Worm (Caenorhabditis elegans) whole organism, L4 larva: ENCODE data around the gene immp-2.

Experiments used
- D1046.2 ChIP-seq: fragments of 200-800 bp; sonication (Bioruptor generic); IDR thresholded peaks from 2 replicates; pipeline ENCODE4 v1.3.6; 2022; ENCODE audit warnings: missing genetic modification characterization, missing compliant biosample characterization
- F37D6.2 ChIP-seq: sonication (generic microtip); optimal IDR thresholded peaks from 2 replicates; lab custom pipeline; 2016; ENCODE audit warnings: mild to moderate bottlenecking, missing genetic modification characterization, missing compliant biosample characterization
- F49E8.2 ChIP-seq: sonication (generic microtip); optimal IDR thresholded peaks from 2 replicates; lab custom pipeline; 2016; ENCODE audit warnings: missing compliant biosample characterization, mild to moderate bottlenecking, missing genetic modification characterization, borderline replicate concordance
- T20F7.1 ChIP-seq: fragments of 200-800 bp; sonication (Bioruptor generic); optimal IDR thresholded peaks from 2 replicates; lab custom pipeline; 2018; ENCODE audit warnings: mild to moderate bottlenecking, missing genetic modification characterization, missing compliant biosample characterization
- Y105C5A.15 ChIP-seq: fragments of 200-800 bp; sonication (Bioruptor generic); IDR thresholded peaks from 2 replicates; pipeline ENCODE4 v1.3.6; 2022; ENCODE audit warnings: missing genetic modification characterization, missing compliant biosample characterization
- ZK337.2 ChIP-seq: fragments of 200-800 bp; sonication (Bioruptor generic); IDR thresholded peaks from 2 replicates; pipeline ENCODE4 v1.3.6; 2022; ENCODE audit warnings: missing genetic modification reagents, missing genetic modification characterization, missing compliant biosample characterization
- ZK546.5 ChIP-seq, 2 experiments: sonication (generic microtip); optimal IDR thresholded peaks; 2 replicates each; lab custom pipeline; 2017; ENCODE audit warnings: missing biosample characterization in 2 of 2, missing genetic modification characterization in 2 of 2
- aha-1 ChIP-seq: fragments of 150-350 bp; peaks from one replicate; lab custom pipeline; 2014; ENCODE audit warnings: missing biosample characterization, missing genetic modification characterization
- ama-1 ChIP-seq: fragments of 150-350 bp; optimal IDR thresholded peaks from 2 replicates; lab custom pipeline; 2014; ENCODE audit warnings: inconsistent platforms, mixed read lengths
- ceh-20 ChIP-seq: fragments of 200-800 bp; sonication (Bioruptor generic); IDR thresholded peaks from 2 replicates; pipeline ENCODE4 v1.3.6; 2022; ENCODE audit warnings: missing genetic modification reagents, missing genetic modification characterization, missing compliant biosample characterization
- ceh-28 ChIP-seq: fragments of 150-350 bp; optimal IDR thresholded peaks from 2 replicates; lab custom pipeline; 2014; ENCODE audit warnings: missing biosample characterization, missing genetic modification reagents, missing genetic modification characterization
- ceh-44 ChIP-seq: fragments of 200-800 bp; sonication (Bioruptor generic); IDR thresholded peaks from 2 replicates; pipeline ENCODE4 v1.3.6; 2022; ENCODE audit warnings: missing genetic modification reagents, missing genetic modification characterization, missing compliant biosample characterization
- ces-1 ChIP-seq: fragments of 150-350 bp; sonication (generic microtip); optimal IDR thresholded peaks from 4 replicates; lab custom pipeline; 2014; ENCODE audit warnings: missing biosample characterization, missing genetic modification reagents, missing genetic modification characterization
- cey-2 ChIP-seq: sonication (generic microtip); optimal IDR thresholded peaks from 3 replicates; lab custom pipeline; 2017; ENCODE audit warnings: missing genetic modification characterization, mild to moderate bottlenecking, missing compliant biosample characterization, antibody characterized with exemption, borderline replicate concordance; ENCODE audit not compliant: insufficient read depth
- ctbp-1 ChIP-seq: fragments of 200-800 bp; sonication (Bioruptor generic); IDR thresholded peaks from 2 replicates; pipeline ENCODE4 v1.3.6; 2022; ENCODE audit warnings: missing genetic modification reagents, missing genetic modification characterization, missing compliant biosample characterization
- dmd-6 ChIP-seq: fragments of 200-800 bp; sonication (Bioruptor generic); IDR thresholded peaks from 2 replicates; pipeline ENCODE4 v1.3.6; 2022; ENCODE audit warnings: missing genetic modification reagents, missing genetic modification characterization, missing compliant biosample characterization
- duxl-1 ChIP-seq: sonication (generic microtip); optimal IDR thresholded peaks from 2 replicates; lab custom pipeline; 2016; ENCODE audit warnings: mild to moderate bottlenecking, missing genetic modification characterization, moderate library complexity, missing compliant biosample characterization; ENCODE audit not compliant: poor library complexity
- dve-1 ChIP-seq: sonication (generic microtip); optimal IDR thresholded peaks from 2 replicates; lab custom pipeline; 2017; ENCODE audit warnings: antibody characterized with exemption, mild to moderate bottlenecking, missing genetic modification characterization, missing compliant biosample characterization; ENCODE audit not compliant: insufficient read depth
- hif-1 ChIP-seq, 2 experiments: sonication (generic microtip); optimal IDR thresholded peaks; 2 replicates each; lab custom pipeline; 2016 to 2017; ENCODE audit warnings: missing compliant biosample characterization in 2 of 2, missing genetic modification characterization in 2 of 2, missing genetic modification reagents in 2 of 2, missing genotype in 2 of 2, mild to moderate bottlenecking in 1 of 2
- hlh-30 ChIP-seq: sonication (generic microtip); optimal IDR thresholded peaks from 2 replicates; lab custom pipeline; 2017; ENCODE audit warnings: antibody characterized with exemption, mild to moderate bottlenecking, missing genetic modification characterization, missing compliant biosample characterization; ENCODE audit not compliant: insufficient read depth
- hmg-1.1 ChIP-seq: fragments of 200-800 bp; sonication (Bioruptor generic); IDR thresholded peaks from 2 replicates; pipeline ENCODE4 v1.3.6; 2022; ENCODE audit warnings: missing genetic modification reagents, missing genetic modification characterization, missing compliant biosample characterization
- lin-13 ChIP-seq: fragments of 150-350 bp; optimal IDR thresholded peaks from 2 replicates; lab custom pipeline; 2014; ENCODE audit warnings: missing biosample characterization, missing genetic modification reagents, missing genetic modification characterization
- lin-38 ChIP-seq: fragments of 200-800 bp; sonication (Bioruptor generic); IDR thresholded peaks from 2 replicates; pipeline ENCODE4 v1.3.6; 2022; ENCODE audit warnings: missing genetic modification reagents, missing genetic modification characterization, missing compliant biosample characterization
- mdl-1 ChIP-seq, 2 experiments: fragments of 150-350 bp in 1 of 2; sonication (generic microtip) in 1 of 2; optimal IDR thresholded peaks; 2 replicates each; lab custom pipeline; 2014 to 2017; ENCODE audit warnings: missing biosample characterization in 2 of 2, missing genetic modification characterization in 2 of 2
- mep-1 ChIP-seq: fragments of 150-350 bp; sonication (generic microtip); optimal IDR thresholded peaks from 3 replicates; lab custom pipeline; 2014; ENCODE audit warnings: missing biosample characterization, missing genetic modification characterization
- mes-2 ChIP-seq: sonication (generic microtip); optimal IDR thresholded peaks from 2 replicates; lab custom pipeline; 2016; ENCODE audit warnings: missing genotype, mild to moderate bottlenecking, missing genetic modification characterization, missing compliant biosample characterization; ENCODE audit not compliant: poor library complexity, severe bottlenecking
- mxl-3 ChIP-seq: fragments of 200-800 bp; sonication (Bioruptor generic); optimal IDR thresholded peaks from 2 replicates; lab custom pipeline; 2018; ENCODE audit warnings: mild to moderate bottlenecking, missing genetic modification characterization, missing compliant biosample characterization
- nhr-10 ChIP-seq: fragments of 150-350 bp; optimal IDR thresholded peaks from 2 replicates; lab custom pipeline; 2014; ENCODE audit warnings: missing biosample characterization, missing genetic modification characterization
- nhr-102 ChIP-seq: sonication (generic microtip); optimal IDR thresholded peaks from 2 replicates; lab custom pipeline; 2016; ENCODE audit warnings: mild to moderate bottlenecking, missing genetic modification characterization, moderate library complexity, missing compliant biosample characterization
- nhr-11 ChIP-seq: fragments of 150-350 bp; optimal IDR thresholded peaks from 2 replicates; lab custom pipeline; 2014; ENCODE audit warnings: missing biosample characterization, missing genetic modification characterization
- nhr-111 ChIP-seq: fragments of 200-800 bp; sonication (Bioruptor generic); optimal IDR thresholded peaks from 2 replicates; lab custom pipeline; 2018; ENCODE audit warnings: mild to moderate bottlenecking, missing genetic modification characterization, missing compliant biosample characterization
- nhr-25 ChIP-seq: sonication (generic microtip); optimal IDR thresholded peaks from 2 replicates; lab custom pipeline; 2017; ENCODE audit warnings: missing genetic modification characterization, mild to moderate bottlenecking, missing compliant biosample characterization, antibody characterized with exemption, moderate library complexity, borderline replicate concordance; ENCODE audit not compliant: insufficient read depth
- nhr-41 ChIP-seq: fragments of 200-800 bp; sonication (Bioruptor generic); IDR thresholded peaks from 2 replicates; pipeline ENCODE4 v1.3.6; 2022; ENCODE audit warnings: missing genetic modification reagents, missing genetic modification characterization, missing compliant biosample characterization
- nhr-48 ChIP-seq: sonication (generic microtip); optimal IDR thresholded peaks from 2 replicates; lab custom pipeline; 2016; ENCODE audit warnings: mild to moderate bottlenecking, missing genetic modification characterization, missing compliant biosample characterization
- pha-4 ChIP-seq, 2 experiments: fragments of 150-350 bp in 1 of 2; fragments of 200-800 bp in 1 of 2; sonication (Bioruptor generic) in 1 of 2; IDR thresholded peaks in 1 of 2; optimal IDR thresholded peaks in 1 of 2; 2 replicates each; pipeline versions ENCODE4 v1.3.6 to Lab custom; 2014 to 2022; ENCODE audit warnings: missing genetic modification characterization in 2 of 2, missing genetic modification reagents in 2 of 2, missing biosample characterization in 1 of 2, missing compliant biosample characterization in 1 of 2
- rbr-2 ChIP-seq: sonication (generic microtip); optimal IDR thresholded peaks from 2 replicates; lab custom pipeline; 2016; ENCODE audit warnings: missing genotype, missing genetic modification characterization, missing compliant biosample characterization
- set-16 ChIP-seq: fragments of 200-800 bp; sonication (Bioruptor generic); IDR thresholded peaks from 2 replicates; pipeline ENCODE4 v1.3.6; 2022; ENCODE audit warnings: missing genetic modification reagents, missing genetic modification characterization, missing compliant biosample characterization
- spr-1 ChIP-seq: sonication (generic microtip); optimal IDR thresholded peaks from 2 replicates; lab custom pipeline; 2016; ENCODE audit warnings: mild to moderate bottlenecking, missing genetic modification characterization, missing compliant biosample characterization
- spr-3 ChIP-seq: fragments of 200-800 bp; sonication (Bioruptor generic); optimal IDR thresholded peaks from 2 replicates; lab custom pipeline; 2018; ENCODE audit warnings: mild to moderate bottlenecking, missing genetic modification characterization, missing compliant biosample characterization
- tag-97 ChIP-seq: fragments of 200-800 bp; sonication (Bioruptor generic); IDR thresholded peaks from 2 replicates; pipeline ENCODE4 v1.3.6; 2022; ENCODE audit warnings: missing genetic modification characterization, missing compliant biosample characterization
- unc-130 ChIP-seq: sonication (generic microtip); optimal IDR thresholded peaks from 2 replicates; lab custom pipeline; 2016; ENCODE audit warnings: missing genetic modification reagents, missing genetic modification characterization, missing compliant biosample characterization
- unc-39 ChIP-seq: sonication (generic microtip); optimal IDR thresholded peaks from 2 replicates; lab custom pipeline; 2017; ENCODE audit warnings: missing biosample characterization, missing genetic modification characterization
- vab-7 ChIP-seq: fragments of 200-800 bp; sonication (Bioruptor generic); IDR thresholded peaks from 2 replicates; pipeline ENCODE4 v1.3.6; 2022; ENCODE audit warnings: missing genetic modification reagents, missing genetic modification characterization, missing compliant biosample characterization
- zfp-3 ChIP-seq: fragments of 200-800 bp; sonication (Bioruptor generic); conservative IDR thresholded peaks from 2 replicates; pipeline ENCODE4 v1.3.6; 2022; ENCODE audit warnings: missing genetic modification reagents, missing genetic modification characterization, missing compliant biosample characterization
- ztf-11 ChIP-seq: fragments of 150-350 bp; optimal IDR thresholded peaks from 2 replicates; lab custom pipeline; 2014; ENCODE audit warnings: missing biosample characterization, missing genetic modification characterization
- ztf-7 ChIP-seq: fragments of 150-350 bp; optimal IDR thresholded peaks from 2 replicates; lab custom pipeline; 2014; ENCODE audit warnings: missing biosample characterization, missing genetic modification characterization

Gene immp-2

ce11 chrIV:1013233-1013798 lies 7.7 kb upstream of the immp-2 start:
- TF ChIP-seq dmd-6 (no peak), ama-1 (no peak), mes-2 (tag; lab: Kevin White, UChicago) (peak; percentile 13), aha-1 (tag; lab: Kevin White, UChicago) (peak; percentile 38), ceh-28 (tag; lab: Kevin White, UChicago) (no peak), nhr-102 (tag; lab: Kevin White, UChicago) (no peak), ceh-44 (GFP tag; lab: Robert Waterston, UW) (no peak), set-16 (peak; percentile 88)

ce11 chrIV:1012447-1012846 lies 6.8 kb upstream of the immp-2 start, which contains the start of gene rbm-39:
Gene rbm-39 (plus strand): TSS chrIV:1012624.
- TF ChIP-seq unc-130 (peak; percentile 76), hlh-30 (tag; lab: Kevin White, UChicago) (peak; percentile 90), D1046.2 (GFP tag; lab: Robert Waterston, UW) (no peak), mxl-3 (GFP tag; lab: Kevin White, UChicago) (peak; percentile 29), nhr-11 (tag; lab: Kevin White, UChicago) (peak; percentile 55), hif-1 (tag; optimal IDR thresholded peaks at IDR 0.05; lab: Kevin White, UChicago) (peak in 1 of 2 experiments; percentile 95), F49E8.2 (tag; lab: Kevin White, UChicago) (peak; percentile 4), unc-39 (tag; lab: Kevin White, UChicago) (no peak), dmd-6 (peak; percentile 42), Y105C5A.15 (GFP tag; lab: Robert Waterston, UW) (0 out of 2 replicates have a peak, but pooled peaks have one; percentile 39), nhr-48 (no peak), mdl-1 (tag; optimal IDR thresholded peaks at IDR 0.05; lab: Kevin White, UChicago) (peak in 1 of 2 experiments; percentile 76), vab-7 (GFP tag; lab: Robert Waterston, UW) (no peak), spr-3 (GFP tag; lab: Kevin White, UChicago) (peak; percentile 68), ZK337.2 (GFP tag; lab: Robert Waterston, UW) (0 out of 2 replicates have a peak, but pooled peaks have one; percentile 29), ceh-44 (GFP tag; lab: Robert Waterston, UW) (no peak), ztf-11 (tag; lab: Kevin White, UChicago) (no peak), ces-1 (GFP tag; lab: Kevin White, UChicago) (no peak), pha-4 (GFP tag; IDR thresholded peaks at IDR 0.05; lab: Robert Waterston, UW) (peak; percentile 17; the same call in 1 of the 2 replicates), pha-4 (tag; optimal IDR thresholded peaks at IDR 0.05; lab: Kevin White, UChicago) (no peak), lin-38 (peak; percentile 85), ctbp-1 (GFP tag; lab: Robert Waterston, UW) (no peak), spr-1 (tag; lab: Kevin White, UChicago) (no peak), mes-2 (tag; lab: Kevin White, UChicago) (peak; percentile 94), zfp-3 (peak; percentile 76; the same call in 1 of the 2 replicates), mep-1 (tag; lab: Kevin White, UChicago) (peak; percentile 90), ceh-20 (GFP tag; lab: Robert Waterston, UW) (0 out of 2 replicates have a peak, but pooled peaks have one; percentile 20), rbr-2 (tag; lab: Kevin White, UChicago) (peak; percentile 75), T20F7.1 (GFP tag; lab: Kevin White, UChicago) (no peak), nhr-10 (no peak), F37D6.2 (tag; lab: Kevin White, UChicago) (peak; percentile 57), nhr-111 (no peak), tag-97 (no peak), nhr-25 (peak; percentile 43), ZK546.5 (tag; optimal IDR thresholded peaks at IDR 0.05; lab: Kevin White, UChicago) (peak in 1 of 2 experiments; percentile 21), cey-2 (tag; lab: Kevin White, UChicago) (no peak), ztf-7 (peak; percentile 58), lin-13 (GFP tag; lab: Kevin White, UChicago) (peak; percentile 81), dve-1 (tag; lab: Kevin White, UChicago) (peak; percentile 37), nhr-41 (GFP tag; lab: Robert Waterston, UW) (no peak), hmg-1.1 (GFP tag; lab: Robert Waterston, UW) (peak; percentile 76), duxl-1 (no peak)
